Worm (Caenorhabditis elegans) whole organism, late embryonic: Measurements from ENCODE around the gene T24A6.20.

Source experiments
- F13H6.1 ChIP-seq: sonication (generic microtip); optimal IDR thresholded peaks from 2 replicates; lab custom pipeline; 2016; ENCODE audit warnings: missing genetic modification characterization, missing compliant biosample characterization
- ama-1 ChIP-seq: fragments of 150-350 bp; optimal IDR thresholded peaks from 2 replicates; lab custom pipeline; 2014
- ceh-48 ChIP-seq: sonication (generic microtip); optimal IDR thresholded peaks from 2 replicates; lab custom pipeline; 2016; ENCODE audit warnings: missing genetic modification characterization, inconsistent platforms, missing compliant biosample characterization
- dve-1 ChIP-seq: sonication (generic microtip); optimal IDR thresholded peaks from 2 replicates; lab custom pipeline; 2017; ENCODE audit warnings: antibody characterized with exemption, mild to moderate bottlenecking, missing genetic modification characterization, missing compliant biosample characterization
- eyg-1 ChIP-seq: sonication (generic microtip); optimal IDR thresholded peaks from 2 replicates; lab custom pipeline; 2016; ENCODE audit warnings: missing genotype, missing genetic modification characterization, missing compliant biosample characterization
- gmeb-2 ChIP-seq: sonication (generic microtip); optimal IDR thresholded peaks from 2 replicates; lab custom pipeline; 2016; ENCODE audit warnings: missing genetic modification characterization, inconsistent platforms, missing compliant biosample characterization
- rnt-1 ChIP-seq: sonication (generic microtip); optimal IDR thresholded peaks from 2 replicates; lab custom pipeline; 2016; ENCODE audit warnings: missing genetic modification characterization, missing compliant biosample characterization
- zip-5 ChIP-seq: sonication (generic microtip); optimal IDR thresholded peaks from 2 replicates; lab custom pipeline; 2016; ENCODE audit warnings: missing genetic modification characterization, missing compliant biosample characterization

DNA sequence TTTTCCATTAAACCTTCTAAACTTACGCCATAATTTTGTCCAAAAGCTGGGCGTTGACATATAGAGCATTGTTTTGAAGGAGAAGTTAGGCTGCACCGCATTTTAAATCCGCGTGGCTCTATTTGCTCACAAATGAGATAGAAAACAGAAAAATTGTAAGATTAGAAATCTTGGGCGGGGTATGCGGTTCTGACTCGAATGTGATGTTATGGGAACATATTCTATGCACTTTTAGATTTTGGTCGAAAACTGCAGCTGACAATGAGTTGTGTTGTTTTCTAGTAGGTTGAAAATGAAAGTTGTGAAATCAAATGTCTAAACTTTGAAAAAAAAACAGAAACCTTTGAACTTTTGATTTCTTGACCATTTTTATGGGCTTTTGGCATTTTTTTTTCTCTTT lies 9.6 kb upstream of the T24A6.20 start, which contains the start of gene nhr-222:
- no peak for TF ChIP-seq gmeb-2
- no peak for TF ChIP-seq dve-1 (tag; lab: Kevin White, UChicago)
- no peak for TF ChIP-seq eyg-1 (tag; lab: Kevin White, UChicago)
- no peak for TF ChIP-seq ceh-48 (tag; lab: Kevin White, UChicago)
- no peak for TF ChIP-seq ama-1
- TF ChIP-seq zip-5 (tag; lab: Kevin White, UChicago), result no peak
- no peak for TF ChIP-seq F13H6.1 (tag; lab: Kevin White, UChicago)
- TF ChIP-seq rnt-1 (tag; lab: Kevin White, UChicago), result no peak
